Worm (Caenorhabditis elegans) whole organism, midembryonic: Measurements from ENCODE around the gene T25D3.4.

Experiments used
- klf-2 ChIP-seq: fragments of 200-800 bp; sonication (Bioruptor generic); conservative IDR thresholded peaks from 2 replicates; pipeline ENCODE4 v1.3.6; 2022; ENCODE audit warnings: missing genetic modification reagents, missing genetic modification characterization, missing compliant biosample characterization
- tab-1 ChIP-seq: fragments of 200-800 bp; sonication (Bioruptor generic); IDR thresholded peaks from 2 replicates; pipeline ENCODE4 v1.3.6; 2022; ENCODE audit warnings: missing genetic modification characterization, missing compliant biosample characterization
- ztf-23 ChIP-seq: fragments of 200-800 bp; sonication (Bioruptor generic); IDR thresholded peaks from 2 replicates; pipeline ENCODE4 v1.3.6; 2022; ENCODE audit warnings: missing genetic modification reagents, missing genetic modification characterization, missing compliant biosample characterization

DNA sequence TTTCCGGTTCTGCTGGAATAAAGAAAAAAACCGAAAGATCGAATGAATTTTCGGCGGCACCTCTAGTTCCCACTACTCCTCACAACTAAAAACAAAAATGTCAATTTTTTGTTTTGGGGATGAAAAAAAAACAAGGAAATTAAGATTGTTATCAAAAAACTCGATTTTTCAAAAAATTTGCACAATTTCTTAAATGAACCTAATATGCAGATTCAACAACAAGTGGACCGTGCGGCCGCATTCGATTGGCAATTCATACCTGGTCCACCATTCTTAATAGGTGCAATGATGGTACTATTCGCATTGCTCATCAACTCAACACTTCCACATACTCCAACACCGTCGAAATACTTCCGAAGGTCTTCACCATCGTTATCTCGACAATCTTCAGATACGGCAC lies 4.5 kb downstream of the T25D3.4 start:
- TF ChIP-seq tab-1 (GFP tag; lab: Robert Waterston, UW) (no peak), ztf-23 (GFP tag; lab: Robert Waterston, UW) (no peak), klf-2 (GFP tag; lab: Robert Waterston, UW) (no peak)
